Worm (Caenorhabditis elegans) whole organism, L3 larva: Measurements from ENCODE around the gene C09B7.2.

ENCODE experiments used
- ZK546.5 ChIP-seq: sonication (generic microtip); optimal IDR thresholded peaks from 2 replicates; lab custom pipeline; 2017; ENCODE audit warnings: missing biosample characterization, missing genetic modification characterization
- lin-39 ChIP-seq: fragments of 150-350 bp; optimal IDR thresholded peaks from 2 replicates; lab custom pipeline; 2018; ENCODE audit warnings: missing biosample characterization, missing genetic modification reagents, missing genetic modification characterization
- nhr-25 ChIP-seq: sonication (generic microtip); optimal IDR thresholded peaks from 2 replicates; lab custom pipeline; 2017; ENCODE audit warnings: missing biosample characterization, missing genetic modification characterization
- sea-2 ChIP-seq: fragments of 150-350 bp; sonication (generic microtip); optimal IDR thresholded peaks from 4 replicates; lab custom pipeline; 2014; ENCODE audit warnings: missing biosample characterization, missing genetic modification reagents, missing genetic modification characterization
- unc-62 ChIP-seq: fragments of 150-350 bp; sonication (generic microtip); optimal IDR thresholded peaks from 4 replicates; lab custom pipeline; 2014; ENCODE audit warnings: missing biosample characterization, missing genetic modification reagents, missing genetic modification characterization

- TF ChIP-seq nhr-25 (tag; lab: Kevin White, UChicago) (no peak), sea-2 (GFP tag; lab: Kevin White, UChicago) (no peak), unc-62 (GFP tag; lab: Kevin White, UChicago) (no peak), ZK546.5 (tag; lab: Kevin White, UChicago) (no peak), lin-39 (tag; lab: Kevin White, UChicago) (no peak)
Measured at ce11 chrX:2700649-2701048, 32.7 kb downstream of the C09B7.2 start.
